Fruit fly (Drosophila melanogaster) whole organism, embryonic: ENCODE results near the gene CG7120.

ENCODE experiments used
- Bgb ChIP-seq: fragments of 200-800 bp; sonication (Bioruptor generic); IDR thresholded peaks from 2 replicates; pipeline ENCODE4 v1.3.6; 2022; ENCODE audit warnings: missing biosample characterization, missing genetic modification characterization; ENCODE audit not compliant: partially characterized antibody
- CG10147 ChIP-seq: fragments of 200-800 bp; sonication (Bioruptor generic); optimal IDR thresholded peaks from 2 replicates; lab custom pipeline; 2019; ENCODE audit warnings: missing biosample characterization, mild to moderate bottlenecking, missing genetic modification characterization, moderate library complexity
- CG14014 ChIP-seq: fragments of 200-800 bp; sonication (Bioruptor generic); IDR thresholded peaks from 2 replicates; pipeline ENCODE4 v1.3.6; 2022; ENCODE audit warnings: missing biosample characterization, missing genetic modification characterization
- CG14441 ChIP-seq: fragments of 200-800 bp; sonication (Bioruptor generic); IDR thresholded peaks from 2 replicates; pipeline ENCODE4 v1.3.6; 2022; ENCODE audit warnings: missing biosample characterization, missing genetic modification characterization
- CG15514 ChIP-seq: fragments of 200-800 bp; sonication (Bioruptor generic); optimal IDR thresholded peaks from 3 replicates; lab custom pipeline; 2017; ENCODE audit warnings: missing biosample characterization, missing genetic modification characterization, mild to moderate bottlenecking, moderate library complexity, missing genetic modification reagents
- CG17361 ChIP-seq: fragments of 200-800 bp; sonication (Bioruptor generic); IDR thresholded peaks from 3 replicates; pipeline ENCODE4 v1.3.6; 2022; ENCODE audit warnings: missing biosample characterization, missing genetic modification characterization
- CG17568 ChIP-seq: fragments of 200-800 bp; sonication (Bioruptor generic); optimal IDR thresholded peaks from 2 replicates; lab custom pipeline; 2018; ENCODE audit warnings: missing biosample characterization, mild to moderate bottlenecking, missing genetic modification characterization, moderate library complexity
- CG2116 ChIP-seq: fragments of 200-800 bp; sonication (Bioruptor generic); optimal IDR thresholded peaks from 3 replicates; lab custom pipeline; 2018; ENCODE audit warnings: missing biosample characterization, mild to moderate bottlenecking, missing genetic modification characterization
- CG2712 ChIP-seq: fragments of 200-800 bp; optimal IDR thresholded peaks from 3 replicates; lab custom pipeline; 2019; ENCODE audit warnings: missing biosample characterization, mild to moderate bottlenecking, missing genetic modification characterization, moderate library complexity
- CG31388 ChIP-seq: fragments of 200-800 bp; sonication (Bioruptor generic); optimal IDR thresholded peaks from 2 replicates; lab custom pipeline; 2016; ENCODE audit warnings: missing biosample characterization, missing genetic modification characterization
- CG34224 ChIP-seq: fragments of 200-800 bp; sonication (Bioruptor generic); IDR thresholded peaks from 3 replicates; pipeline ENCODE4 v1.3.6; 2022; ENCODE audit warnings: missing biosample characterization, missing genetic modification characterization; ENCODE audit not compliant: partially characterized antibody
- CG5953 ChIP-seq: fragments of 200-800 bp; sonication (Bioruptor generic); IDR thresholded peaks from 2 replicates; pipeline ENCODE4 v1.3.6; 2022; ENCODE audit warnings: missing biosample characterization, missing genetic modification characterization
- CG7839 ChIP-seq: fragments of 200-800 bp; sonication (Bioruptor generic); optimal IDR thresholded peaks from 3 replicates; lab custom pipeline; 2018; ENCODE audit warnings: missing biosample characterization, mild to moderate bottlenecking, missing genetic modification characterization, moderate library complexity
- CG8924 ChIP-seq: fragments of 200-800 bp; optimal IDR thresholded peaks from 3 replicates; lab custom pipeline; 2019; ENCODE audit warnings: missing biosample characterization, mild to moderate bottlenecking, missing genetic modification characterization, moderate library complexity
- CG9437 ChIP-seq: fragments of 200-800 bp; sonication (Bioruptor generic); optimal IDR thresholded peaks from 2 replicates; lab custom pipeline; 2018; ENCODE audit warnings: missing biosample characterization, mild to moderate bottlenecking, missing genetic modification characterization
- Camta ChIP-seq: fragments of 200-800 bp; sonication (Bioruptor generic); optimal IDR thresholded peaks from 2 replicates; lab custom pipeline; 2016; ENCODE audit warnings: missing biosample characterization, missing genetic modification characterization
- Dek ChIP-seq: fragments of 200-800 bp; sonication (Bioruptor generic); optimal IDR thresholded peaks from 3 replicates; lab custom pipeline; 2019; ENCODE audit warnings: missing biosample characterization, mild to moderate bottlenecking, missing genetic modification characterization, moderate library complexity
- Dll ChIP-seq: fragments of 200-800 bp; sonication (Bioruptor generic); IDR thresholded peaks from 4 replicates; pipeline ENCODE4 v1.3.6; 2022; ENCODE audit warnings: missing biosample characterization, missing genetic modification characterization; ENCODE audit not compliant: partially characterized antibody
- Gsc ChIP-seq: fragments of 200-800 bp; sonication (Bioruptor generic); IDR thresholded peaks from 2 replicates; pipeline ENCODE4 v1.3.6; 2022; ENCODE audit warnings: missing biosample characterization, missing genetic modification characterization
- HLH4C ChIP-seq: fragments of 200-800 bp; sonication (Bioruptor generic); IDR thresholded peaks from 3 replicates; pipeline ENCODE4 v1.3.6; 2022; ENCODE audit warnings: missing biosample characterization, missing genetic modification characterization; ENCODE audit not compliant: partially characterized antibody
- Hmr ChIP-seq: fragments of 200-800 bp; sonication (Bioruptor generic); optimal IDR thresholded peaks from 3 replicates; lab custom pipeline; 2017; ENCODE audit warnings: mild to moderate bottlenecking, missing biosample characterization, missing genetic modification reagents, missing genetic modification characterization
- Nf-YC ChIP-seq: fragments of 200-800 bp; optimal IDR thresholded peaks from 3 replicates; lab custom pipeline; 2019; ENCODE audit warnings: missing biosample characterization, mild to moderate bottlenecking, missing genetic modification characterization, moderate library complexity
- NfI ChIP-seq: fragments of 200-800 bp; sonication (Bioruptor generic); optimal IDR thresholded peaks from 3 replicates; lab custom pipeline; 2018; ENCODE audit warnings: missing biosample characterization, mild to moderate bottlenecking, missing genetic modification characterization, moderate library complexity
- Opbp ChIP-seq: fragments of 200-800 bp; sonication (Bioruptor generic); IDR thresholded peaks from 3 replicates; pipeline ENCODE4 v1.3.6; 2022; ENCODE audit warnings: missing biosample characterization, missing genetic modification characterization; ENCODE audit not compliant: partially characterized antibody
- Rfx ChIP-seq: fragments of 200-800 bp; sonication (Bioruptor generic); IDR thresholded peaks from 2 replicates; pipeline ENCODE4 v1.3.6; 2022; ENCODE audit warnings: missing biosample characterization, missing genetic modification characterization
- Sry-β ChIP-seq: fragments of 200-800 bp; sonication (Bioruptor generic); optimal IDR thresholded peaks from 2 replicates; lab custom pipeline; 2018; ENCODE audit warnings: missing biosample characterization, mild to moderate bottlenecking, missing genetic modification characterization, moderate library complexity
- Stat92E ChIP-seq, 3 experiments: fragments of >200 bp in 2 of 3; fragments of 200-800 bp in 1 of 3; sonication (Bioruptor generic) in 1 of 3; optimal IDR thresholded peaks; 2 replicates each; lab custom pipeline; 2017 to 2019; ENCODE audit warnings: missing biosample characterization in 3 of 3, missing genetic modification characterization in 3 of 3, mild to moderate bottlenecking in 1 of 3, moderate library complexity in 1 of 3
- Vsx1 ChIP-seq: fragments of 200-800 bp; sonication (Bioruptor generic); optimal IDR thresholded peaks from 2 replicates; lab custom pipeline; 2017; ENCODE audit warnings: missing biosample characterization, mild to moderate bottlenecking, missing genetic modification characterization, missing genetic modification reagents
- abd-A ChIP-seq: fragments of 200-800 bp; sonication (Bioruptor generic); optimal IDR thresholded peaks from 3 replicates; lab custom pipeline; 2019; ENCODE audit warnings: missing biosample characterization, mild to moderate bottlenecking, missing genetic modification characterization, moderate library complexity
- al ChIP-seq: fragments of 200-800 bp; sonication (Bioruptor generic); IDR thresholded peaks from 2 replicates; pipeline ENCODE4 v1.3.6; 2022; ENCODE audit warnings: missing biosample characterization, missing genetic modification characterization
- amos ChIP-seq: fragments of 200-800 bp; sonication (Bioruptor generic); IDR thresholded peaks from 2 replicates; pipeline ENCODE4 v1.3.6; 2022; ENCODE audit warnings: missing biosample characterization, missing genetic modification characterization; ENCODE audit not compliant: partially characterized antibody
- aop ChIP-seq: fragments of 200-800 bp; sonication (Bioruptor generic); IDR thresholded peaks from 2 replicates; pipeline ENCODE4 v1.3.6; 2022; ENCODE audit warnings: missing biosample characterization, missing genetic modification characterization
- ci ChIP-seq: fragments of 200-800 bp; sonication (Bioruptor generic); IDR thresholded peaks from 3 replicates; pipeline ENCODE4 v1.3.6; 2022; ENCODE audit warnings: missing biosample characterization, missing genetic modification characterization
- crp ChIP-seq, 2 experiments: fragments of 200-800 bp; sonication (Bioruptor generic); optimal IDR thresholded peaks; 2 replicates in 1 of 2; 3 replicates in 1 of 2; lab custom pipeline; 2017; ENCODE audit warnings: missing biosample characterization in 2 of 2, missing genetic modification characterization in 2 of 2, mild to moderate bottlenecking in 1 of 2, moderate library complexity in 1 of 2
- dmrt99B ChIP-seq: fragments of 200-800 bp; sonication (Bioruptor generic); optimal IDR thresholded peaks from 2 replicates; lab custom pipeline; 2018; ENCODE audit warnings: missing biosample characterization, mild to moderate bottlenecking, missing genetic modification characterization, moderate library complexity
- esg ChIP-seq: fragments of 200-800 bp; sonication (Bioruptor generic); conservative IDR thresholded peaks from 2 replicates; pipeline ENCODE4 v1.3.6; 2022; ENCODE audit warnings: missing biosample characterization, missing genetic modification characterization
- fd96Cb ChIP-seq: fragments of 200-800 bp; sonication (Bioruptor generic); optimal IDR thresholded peaks from 2 replicates; lab custom pipeline; 2018; ENCODE audit warnings: missing biosample characterization, mild to moderate bottlenecking, missing genetic modification characterization, moderate library complexity
- fru ChIP-seq: fragments of >200 bp; optimal IDR thresholded peaks from 2 replicates; lab custom pipeline; 2017
- grn ChIP-seq: fragments of 200-800 bp; sonication (Bioruptor generic); optimal IDR thresholded peaks from 3 replicates; lab custom pipeline; 2017; ENCODE audit warnings: missing biosample characterization, missing genetic modification characterization
- gsb-n ChIP-seq: fragments of 200-800 bp; sonication (Bioruptor generic); optimal IDR thresholded peaks from 3 replicates; lab custom pipeline; 2018; ENCODE audit warnings: missing biosample characterization, mild to moderate bottlenecking, missing genetic modification characterization
- knrl ChIP-seq: fragments of 200-800 bp; sonication (Bioruptor generic); IDR thresholded peaks from 3 replicates; pipeline ENCODE4 v1.3.6; 2022; ENCODE audit warnings: missing biosample characterization, missing genetic modification characterization; ENCODE audit not compliant: partially characterized antibody
- nom ChIP-seq: fragments of 200-800 bp; sonication (Bioruptor generic); optimal IDR thresholded peaks from 2 replicates; lab custom pipeline; 2017; ENCODE audit warnings: missing biosample characterization, missing genetic modification characterization, mild to moderate bottlenecking, moderate library complexity, missing genetic modification reagents
- odd ChIP-seq: fragments of 200-800 bp; sonication (Bioruptor generic); optimal IDR thresholded peaks from 2 replicates; lab custom pipeline; 2017; ENCODE audit warnings: missing biosample characterization, mild to moderate bottlenecking, missing genetic modification characterization
- pzg ChIP-seq: fragments of 200-800 bp; sonication (Bioruptor generic); optimal IDR thresholded peaks from 3 replicates; lab custom pipeline; 2018; ENCODE audit warnings: missing biosample characterization, mild to moderate bottlenecking, missing genetic modification characterization, moderate library complexity
- rib ChIP-seq: fragments of 200-800 bp; sonication (Bioruptor generic); IDR thresholded peaks from 2 replicates; pipeline ENCODE4 v1.3.6; 2022; ENCODE audit warnings: missing biosample characterization, missing genetic modification characterization
- tap ChIP-seq: fragments of 200-800 bp; optimal IDR thresholded peaks from 3 replicates; lab custom pipeline; 2019; ENCODE audit warnings: missing biosample characterization, mild to moderate bottlenecking, missing genetic modification characterization, moderate library complexity
- tna ChIP-seq: fragments of 200-800 bp; sonication (Bioruptor generic); IDR thresholded peaks from 2 replicates; pipeline ENCODE4 v1.3.6; 2022; ENCODE audit warnings: missing biosample characterization, missing genetic modification characterization; ENCODE audit not compliant: partially characterized antibody
- trem ChIP-seq: fragments of 200-800 bp; optimal IDR thresholded peaks from 3 replicates; lab custom pipeline; 2019; ENCODE audit warnings: missing biosample characterization, mild to moderate bottlenecking, missing genetic modification characterization, moderate library complexity

Gene CG7120

dm6 chr3L:8360643-8361110 lies 35.1 kb upstream of the CG7120 start, which contains the start of gene Idh (continued):
- TF ChIP-seq CG9437: no peak
- peak; percentile 76 for TF ChIP-seq abd-A
- peak; percentile 52 for TF ChIP-seq Hmr
- peak; percentile 61 for TF ChIP-seq Bgb
- TF ChIP-seq trem (tag; lab: Kevin White, UChicago): no peak
- 0 out of 3 replicates have a peak, but pooled peaks have one; percentile 29 for TF ChIP-seq Opbp
- no peak for TF ChIP-seq fd96Cb (tag; lab: Kevin White, UChicago)
- TF ChIP-seq Rfx (GFP tag; lab: Robert Waterston, UW): peak; percentile 52; the same call in 1 of the 2 replicates
- TF ChIP-seq Vsx1 (GFP tag; lab: Kevin White, UChicago): peak; percentile 64
- TF ChIP-seq CG7839 (tag; lab: Kevin White, UChicago): peak; percentile 28
- TF ChIP-seq aop: no peak
- TF ChIP-seq grn (GFP tag; lab: Kevin White, UChicago): peak; percentile 54
- TF ChIP-seq CG17361 (GFP tag; lab: Robert Waterston, UW): no peak
- TF ChIP-seq tna: 0 out of 2 replicates have a peak, but pooled peaks have one; percentile 45
- TF ChIP-seq Sry-β (GFP tag; lab: Kevin White, UChicago): no peak
- peak; percentile 65 for TF ChIP-seq CG34224 (GFP tag; lab: Robert Waterston, UW)
- peak; percentile 45; the same call in 1 of the 2 replicates for TF ChIP-seq CG14441 (GFP tag; lab: Robert Waterston, UW)
- no peak for TF ChIP-seq CG31388
- peak; percentile 32 for TF ChIP-seq CG8924 (tag; lab: Kevin White, UChicago)
- peak; percentile 59; the same call in 1 of the 2 replicates for TF ChIP-seq amos (GFP tag; lab: Robert Waterston, UW)
- TF ChIP-seq Camta (GFP tag; lab: Kevin White, UChicago): no peak
- peak; percentile 55 for TF ChIP-seq nom (GFP tag; lab: Kevin White, UChicago)
- TF ChIP-seq CG5953: no peak
- peak; percentile 5 for TF ChIP-seq CG10147 (GFP tag; lab: Kevin White, UChicago)
- TF ChIP-seq Stat92E (GFP tag; optimal IDR thresholded peaks at IDR 0.05; lab: Kevin White, UChicago): peak in 1 of 3 experiments; percentile 19
- no peak for TF ChIP-seq tap (tag; lab: Kevin White, UChicago)
- 0 out of 2 replicates have a peak, but pooled peaks have one; percentile 17 for TF ChIP-seq CG14014 (GFP tag; lab: Robert Waterston, UW)
- TF ChIP-seq gsb-n (tag; lab: Kevin White, UChicago): peak; percentile 20
- peak; percentile 35 for TF ChIP-seq CG17568 (GFP tag; lab: Kevin White, UChicago)
- TF ChIP-seq al (GFP tag; lab: Robert Waterston, UW): no peak
- TF ChIP-seq Gsc (GFP tag; lab: Robert Waterston, UW): no peak
- peak; percentile 36; the same call in 1 of the 4 replicates for TF ChIP-seq Dll (GFP tag; lab: Robert Waterston, UW)
- 0 out of 3 replicates have a peak, but pooled peaks have one; percentile 8 for TF ChIP-seq knrl (GFP tag; lab: Robert Waterston, UW)
- peak; percentile 58; the same call in 2 of the 3 replicates for TF ChIP-seq ci (GFP tag; lab: Robert Waterston, UW)
- TF ChIP-seq pzg (GFP tag; lab: Kevin White, UChicago): peak; percentile 65
- peak; percentile 31 for TF ChIP-seq NfI (GFP tag; lab: Kevin White, UChicago)
- TF ChIP-seq crp (GFP tag; optimal IDR thresholded peaks at IDR 0.05; lab: Kevin White, UChicago): peak; percentile 17 to 92
- no peak for TF ChIP-seq CG2116
- peak; percentile 61 for TF ChIP-seq CG15514 (GFP tag; lab: Kevin White, UChicago)
- peak; percentile 49 for TF ChIP-seq Nf-YC
- TF ChIP-seq CG2712 (tag; lab: Kevin White, UChicago): no peak
- TF ChIP-seq fru: no peak
- TF ChIP-seq HLH4C (GFP tag; lab: Robert Waterston, UW): peak; percentile 36; the same call in 1 of the 3 replicates
- TF ChIP-seq odd (GFP tag; lab: Kevin White, UChicago): peak; percentile 29
- peak; percentile 57; the same call in 1 of the 2 replicates for TF ChIP-seq rib (GFP tag; lab: Robert Waterston, UW)
- no peak for TF ChIP-seq Dek (tag; lab: Kevin White, UChicago)
- TF ChIP-seq dmrt99B (tag; lab: Kevin White, UChicago): peak; percentile 21
- TF ChIP-seq esg: no peak
